Fruit fly (Drosophila melanogaster) whole organism, adult: ENCODE data around the gene Mettl14.

Source experiments
- CG12768 ChIP-seq: fragments of 200-800 bp; sonication (Bioruptor generic); optimal IDR thresholded peaks from 2 replicates; lab custom pipeline; 2017; ENCODE audit warnings: missing biosample characterization, missing genetic modification characterization, mild to moderate bottlenecking, moderate library complexity, missing genetic modification reagents
- CG5204 ChIP-seq: fragments of 200-800 bp; sonication (Bioruptor generic); optimal IDR thresholded peaks from 2 replicates; lab custom pipeline; 2016; ENCODE audit warnings: missing biosample characterization, missing genetic modification characterization
- CG7101 ChIP-seq: fragments of 200-800 bp; sonication (Bioruptor generic); optimal IDR thresholded peaks from 2 replicates; lab custom pipeline; 2018; ENCODE audit warnings: missing biosample characterization, mild to moderate bottlenecking, missing genetic modification characterization, moderate library complexity
- Crg-1 ChIP-seq: fragments of 200-800 bp; sonication (Bioruptor generic); optimal IDR thresholded peaks from 2 replicates; lab custom pipeline; 2016; ENCODE audit warnings: missing biosample characterization, missing genetic modification characterization
- Hr96 ChIP-seq: fragments of 200-800 bp; sonication (Bioruptor generic); optimal IDR thresholded peaks from 2 replicates; lab custom pipeline; 2016; ENCODE audit warnings: missing biosample characterization, missing genetic modification characterization
- cic ChIP-seq: fragments of 200-800 bp; sonication (Bioruptor generic); optimal IDR thresholded peaks from 2 replicates; lab custom pipeline; 2017; ENCODE audit warnings: missing biosample characterization, mild to moderate bottlenecking, missing genetic modification characterization, moderate library complexity
- kay ChIP-seq: fragments of 200-800 bp; sonication (Bioruptor generic); peaks from one replicate; lab custom pipeline; 2016; ENCODE audit warnings: missing biosample characterization, missing genetic modification characterization, borderline replicate concordance

- no peak for TF ChIP-seq cic
- no peak for TF ChIP-seq Crg-1
- no peak for TF ChIP-seq kay (GFP tag; lab: Kevin White, UChicago)
- TF ChIP-seq Hr96 (GFP tag; lab: Kevin White, UChicago), result no peak
- TF ChIP-seq CG12768 (GFP tag; lab: Kevin White, UChicago), result no peak
- no peak for TF ChIP-seq CG7101 (tag; lab: Kevin White, UChicago)
- TF ChIP-seq CG5204 (GFP tag; lab: Kevin White, UChicago), result no peak
Observed at dm6 chr2L:8290092-8290424, 18.2 kb upstream of the Mettl14 start.
